Fruit fly (Drosophila melanogaster) whole organism, embryonic: ENCODE results near the gene cana.

ENCODE experiments used
- Aef1 ChIP-seq: fragments of 200-800 bp; sonication (Bioruptor generic); IDR thresholded peaks from 3 replicates; pipeline ENCODE4 v1.3.6; 2022; ENCODE audit warnings: missing biosample characterization, missing genetic modification characterization
- Antp ChIP-seq: fragments of 200-800 bp; sonication (Bioruptor generic); optimal IDR thresholded peaks from 3 replicates; lab custom pipeline; 2016; ENCODE audit warnings: missing biosample characterization, missing genetic modification characterization
- B-H1 ChIP-seq: fragments of 200-800 bp; sonication (Bioruptor generic); IDR thresholded peaks from 3 replicates; pipeline ENCODE4 v1.3.6; 2022; ENCODE audit warnings: missing biosample characterization, missing genetic modification characterization
- Bdp1 ChIP-seq: fragments of 200-800 bp; sonication (Bioruptor generic); optimal IDR thresholded peaks from 3 replicates; lab custom pipeline; 2016; ENCODE audit warnings: missing biosample characterization, missing genetic modification characterization
- CG10462 ChIP-seq: fragments of 200-800 bp; sonication (Bioruptor generic); optimal IDR thresholded peaks from 2 replicates; lab custom pipeline; 2016; ENCODE audit warnings: missing biosample characterization, missing genetic modification characterization
- CG12236 ChIP-seq: fragments of 200-800 bp; sonication (Bioruptor generic); optimal IDR thresholded peaks from 2 replicates; lab custom pipeline; 2016; ENCODE audit warnings: missing biosample characterization, missing genetic modification characterization
- CG12659 ChIP-seq: fragments of 200-800 bp; sonication (Bioruptor generic); optimal IDR thresholded peaks from 3 replicates; lab custom pipeline; 2017; ENCODE audit warnings: mild to moderate bottlenecking, missing biosample characterization, missing genetic modification reagents, missing genetic modification characterization
- CG12744 ChIP-seq: fragments of 200-800 bp; sonication (Bioruptor generic); optimal IDR thresholded peaks from 2 replicates; lab custom pipeline; 2016; ENCODE audit warnings: missing biosample characterization, missing genetic modification characterization
- CG13624 ChIP-seq: fragments of 200-800 bp; sonication (Bioruptor generic); optimal IDR thresholded peaks from 2 replicates; lab custom pipeline; 2016; ENCODE audit warnings: missing biosample characterization, missing genetic modification characterization
- CG16815 ChIP-seq: fragments of 200-800 bp; sonication (Bioruptor generic); optimal IDR thresholded peaks from 3 replicates; lab custom pipeline; 2017; ENCODE audit warnings: missing biosample characterization, mild to moderate bottlenecking, missing genetic modification characterization
- CG17829 ChIP-seq: fragments of 200-800 bp; optimal IDR thresholded peaks from 2 replicates; lab custom pipeline; 2019; ENCODE audit warnings: missing biosample characterization, mild to moderate bottlenecking, missing genetic modification characterization, moderate library complexity
- CG2199 ChIP-seq: fragments of 200-800 bp; sonication (Bioruptor generic); IDR thresholded peaks from 3 replicates; pipeline ENCODE4 v1.3.6; 2022; ENCODE audit warnings: missing biosample characterization, missing genetic modification characterization
- CG3281 ChIP-seq: fragments of 200-800 bp; sonication (Bioruptor generic); optimal IDR thresholded peaks from 3 replicates; lab custom pipeline; 2017; ENCODE audit warnings: missing biosample characterization, mild to moderate bottlenecking, missing genetic modification characterization
- CG3847 ChIP-seq: fragments of 200-800 bp; sonication (Bioruptor generic); IDR thresholded peaks from 2 replicates; pipeline ENCODE4 v1.3.6; 2022; ENCODE audit warnings: missing biosample characterization, missing genetic modification characterization
- CG3995 ChIP-seq: fragments of 200-800 bp; sonication (Bioruptor generic); optimal IDR thresholded peaks from 3 replicates; lab custom pipeline; 2016; ENCODE audit warnings: missing biosample characterization, missing genetic modification characterization
- CG4424 ChIP-seq: fragments of 200-800 bp; sonication (Bioruptor generic); optimal IDR thresholded peaks from 3 replicates; lab custom pipeline; 2016; ENCODE audit warnings: missing biosample characterization, missing genetic modification characterization
- CG5180 ChIP-seq: fragments of 200-800 bp; sonication (Bioruptor generic); optimal IDR thresholded peaks from 3 replicates; lab custom pipeline; 2017; ENCODE audit warnings: missing biosample characterization, missing genetic modification characterization, mild to moderate bottlenecking, moderate library complexity, missing genetic modification reagents
- CG6254 ChIP-seq: fragments of 200-800 bp; sonication (Bioruptor generic); optimal IDR thresholded peaks from 3 replicates; lab custom pipeline; 2017; ENCODE audit warnings: mild to moderate bottlenecking, missing biosample characterization, missing genetic modification reagents, missing genetic modification characterization
- CG6765 ChIP-seq: fragments of 200-800 bp; sonication (Bioruptor generic); optimal IDR thresholded peaks from 3 replicates; lab custom pipeline; 2017; ENCODE audit warnings: missing biosample characterization, mild to moderate bottlenecking, missing genetic modification characterization
- CG7372 ChIP-seq: fragments of 200-800 bp; sonication (Bioruptor generic); IDR thresholded peaks from 2 replicates; pipeline ENCODE4 v1.3.6; 2022; ENCODE audit warnings: missing biosample characterization, missing genetic modification characterization
- CG7556 ChIP-seq: fragments of 200-800 bp; sonication (Bioruptor generic); optimal IDR thresholded peaks from 2 replicates; lab custom pipeline; 2017; ENCODE audit warnings: missing biosample characterization, mild to moderate bottlenecking, missing genetic modification characterization
- CG7963 ChIP-seq: fragments of 200-800 bp; sonication (Bioruptor generic); IDR thresholded peaks from 3 replicates; pipeline ENCODE4 v1.3.6; 2022; ENCODE audit warnings: missing biosample characterization, missing genetic modification characterization; ENCODE audit not compliant: partially characterized antibody
- Doc3 ChIP-seq: fragments of 200-800 bp; sonication (Bioruptor generic); IDR thresholded peaks from 3 replicates; pipeline ENCODE4 v1.3.6; 2022; ENCODE audit warnings: missing biosample characterization, missing genetic modification characterization; ENCODE audit not compliant: partially characterized antibody
- H15 ChIP-seq: fragments of 200-800 bp; sonication (Bioruptor generic); IDR thresholded peaks from 3 replicates; pipeline ENCODE4 v1.3.6; 2022; ENCODE audit warnings: missing biosample characterization, missing genetic modification characterization
- Hr3 ChIP-seq: fragments of 200-800 bp; sonication (Bioruptor generic); optimal IDR thresholded peaks from 3 replicates; lab custom pipeline; 2016; ENCODE audit warnings: missing biosample characterization, missing genetic modification characterization
- Hsf ChIP-seq: fragments of 200-800 bp; sonication (Bioruptor generic); optimal IDR thresholded peaks from 3 replicates; lab custom pipeline; 2016; ENCODE audit warnings: missing biosample characterization, missing genetic modification characterization
- Lhr ChIP-seq: fragments of 200-800 bp; sonication (Bioruptor generic); optimal IDR thresholded peaks from 3 replicates; lab custom pipeline; 2017; ENCODE audit warnings: mild to moderate bottlenecking, missing biosample characterization, missing genetic modification reagents, missing genetic modification characterization
- NC2α ChIP-seq: fragments of 200-800 bp; sonication (Bioruptor generic); optimal IDR thresholded peaks from 2 replicates; lab custom pipeline; 2016; ENCODE audit warnings: missing biosample characterization, missing genetic modification characterization
- NfI ChIP-seq: fragments of 200-800 bp; sonication (Bioruptor generic); optimal IDR thresholded peaks from 3 replicates; lab custom pipeline; 2018; ENCODE audit warnings: missing biosample characterization, mild to moderate bottlenecking, missing genetic modification characterization, moderate library complexity
- Six4 ChIP-seq: fragments of 200-800 bp; sonication (Bioruptor generic); optimal IDR thresholded peaks from 2 replicates; lab custom pipeline; 2016; ENCODE audit warnings: missing biosample characterization, missing genetic modification characterization
- Sox100B ChIP-seq: fragments of 200-800 bp; sonication (Bioruptor generic); optimal IDR thresholded peaks from 3 replicates; lab custom pipeline; 2018; ENCODE audit warnings: missing biosample characterization, mild to moderate bottlenecking, missing genetic modification characterization
- Usf ChIP-seq: fragments of 200-800 bp; sonication (Bioruptor generic); optimal IDR thresholded peaks from 2 replicates; lab custom pipeline; 2017; ENCODE audit warnings: missing genotype, missing biosample characterization, missing genetic modification characterization
- YL-1 ChIP-seq: fragments of 200-800 bp; sonication (Bioruptor generic); optimal IDR thresholded peaks from 3 replicates; lab custom pipeline; 2017; ENCODE audit warnings: missing biosample characterization, mild to moderate bottlenecking, missing genetic modification characterization
- ap ChIP-seq: fragments of 200-800 bp; sonication (Bioruptor generic); IDR thresholded peaks from 2 replicates; pipeline ENCODE4 v1.3.6; 2022; ENCODE audit warnings: missing biosample characterization, missing genetic modification characterization
- btn ChIP-seq: fragments of 200-800 bp; sonication (Bioruptor generic); optimal IDR thresholded peaks from 2 replicates; lab custom pipeline; 2016; ENCODE audit warnings: missing biosample characterization, missing genetic modification characterization
- crol ChIP-seq: fragments of 200-800 bp; sonication (Bioruptor generic); IDR thresholded peaks from 2 replicates; pipeline ENCODE4 v1.3.6; 2022; ENCODE audit warnings: missing biosample characterization, missing genetic modification characterization
- crp ChIP-seq, 2 experiments: fragments of 200-800 bp; sonication (Bioruptor generic); optimal IDR thresholded peaks; 2 replicates in 1 of 2; 3 replicates in 1 of 2; lab custom pipeline; 2017; ENCODE audit warnings: missing biosample characterization in 2 of 2, missing genetic modification characterization in 2 of 2, mild to moderate bottlenecking in 1 of 2, moderate library complexity in 1 of 2
- dmrt99B ChIP-seq: fragments of 200-800 bp; sonication (Bioruptor generic); optimal IDR thresholded peaks from 2 replicates; lab custom pipeline; 2018; ENCODE audit warnings: missing biosample characterization, mild to moderate bottlenecking, missing genetic modification characterization, moderate library complexity
- fd96Cb ChIP-seq: fragments of 200-800 bp; sonication (Bioruptor generic); optimal IDR thresholded peaks from 2 replicates; lab custom pipeline; 2018; ENCODE audit warnings: missing biosample characterization, mild to moderate bottlenecking, missing genetic modification characterization, moderate library complexity
- gce ChIP-seq: fragments of 200-800 bp; sonication (Bioruptor generic); IDR thresholded peaks from 3 replicates; pipeline ENCODE4 v1.3.6; 2022; ENCODE audit warnings: missing biosample characterization, missing genetic modification characterization
- gfzf ChIP-seq: fragments of 200-800 bp; sonication (Bioruptor generic); optimal IDR thresholded peaks from 2 replicates; lab custom pipeline; 2016; ENCODE audit warnings: missing biosample characterization, mild to moderate bottlenecking, missing genetic modification characterization, moderate library complexity
- h ChIP-seq: fragments of >200 bp; optimal IDR thresholded peaks from 2 replicates; lab custom pipeline; 2017
- hbn ChIP-seq: fragments of 200-800 bp; sonication (Bioruptor generic); IDR thresholded peaks from 2 replicates; pipeline ENCODE4 v1.3.6; 2022; ENCODE audit warnings: missing biosample characterization, missing genetic modification characterization; ENCODE audit not compliant: partially characterized antibody
- jigr1 ChIP-seq: fragments of 200-800 bp; sonication (Bioruptor generic); IDR thresholded peaks from 3 replicates; pipeline ENCODE4 v1.3.6; 2022; ENCODE audit warnings: missing biosample characterization, missing genetic modification characterization
- kni ChIP-seq: fragments of 200-800 bp; sonication (Bioruptor generic); optimal IDR thresholded peaks from 3 replicates; lab custom pipeline; 2017; ENCODE audit warnings: mild to moderate bottlenecking, missing biosample characterization, missing genetic modification reagents, missing genetic modification characterization
- nom ChIP-seq: fragments of 200-800 bp; sonication (Bioruptor generic); optimal IDR thresholded peaks from 2 replicates; lab custom pipeline; 2017; ENCODE audit warnings: missing biosample characterization, missing genetic modification characterization, mild to moderate bottlenecking, moderate library complexity, missing genetic modification reagents
- otp ChIP-seq: fragments of 200-800 bp; sonication (Bioruptor generic); IDR thresholded peaks from 3 replicates; pipeline ENCODE4, ENCODE4 v1.3.6; 2022; ENCODE audit warnings: missing biosample characterization, missing genetic modification characterization
- scrt ChIP-seq: fragments of 200-800 bp; sonication (Bioruptor generic); optimal IDR thresholded peaks from 2 replicates; lab custom pipeline; 2018; ENCODE audit warnings: missing biosample characterization, mild to moderate bottlenecking, missing genetic modification characterization, moderate library complexity
- ttk ChIP-seq: fragments of 200-800 bp; sonication (Bioruptor generic); IDR thresholded peaks from 2 replicates; pipeline ENCODE4 v2.1.2; 2022; ENCODE audit warnings: missing biosample characterization, missing genetic modification characterization
- usp ChIP-seq: fragments of >200 bp; optimal IDR thresholded peaks from 2 replicates; lab custom pipeline; 2017; ENCODE audit warnings: missing biosample characterization, missing genetic modification characterization
- wek ChIP-seq: fragments of 200-800 bp; sonication (Bioruptor generic); optimal IDR thresholded peaks from 3 replicates; lab custom pipeline; 2018; ENCODE audit warnings: missing biosample characterization, mild to moderate bottlenecking, missing genetic modification characterization, moderate library complexity

cana gene

DNA sequence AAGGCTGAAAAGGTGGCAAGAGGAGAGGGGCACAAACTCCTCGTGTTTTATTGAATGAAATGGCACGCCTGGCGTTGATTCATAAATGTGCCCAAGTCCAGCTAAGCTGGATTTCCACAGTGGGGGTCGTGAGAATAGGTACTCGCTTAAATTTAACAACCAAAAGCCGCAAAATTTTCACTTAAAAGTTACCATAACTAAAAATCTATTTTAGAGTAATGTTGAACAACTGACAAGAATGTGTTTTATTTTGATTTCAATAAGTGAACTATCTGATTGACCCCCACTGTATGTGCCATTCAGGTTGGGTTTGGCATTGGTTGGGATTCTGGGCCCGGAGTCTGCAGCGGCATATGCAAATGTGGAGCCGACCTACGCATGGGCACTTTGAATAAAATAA lies 54.3 kb downstream of the cana start (continued):
- TF ChIP-seq Aef1 (GFP tag; lab: Robert Waterston, UW): peak; percentile 42; the same call in 2 of the 3 replicates
- peak; percentile 9 for TF ChIP-seq btn (GFP tag; lab: Kevin White, UChicago)
- peak; percentile 82 for TF ChIP-seq nom
- TF ChIP-seq ap (GFP tag; lab: Robert Waterston, UW): no peak
- peak; percentile 21 for TF ChIP-seq CG16815 (GFP tag; lab: Kevin White, UChicago)
- TF ChIP-seq Usf (GFP tag; lab: Kevin White, UChicago): no peak
- no peak for TF ChIP-seq Hr3 (GFP tag; lab: Kevin White, UChicago)
- TF ChIP-seq B-H1 (GFP tag; lab: Robert Waterston, UW): peak; percentile 36; the same call in 1 of the 3 replicates
- TF ChIP-seq crol (GFP tag; lab: Robert Waterston, UW): no peak
- peak; percentile 3 for TF ChIP-seq CG10462 (GFP tag; lab: Kevin White, UChicago)
- TF ChIP-seq hbn (GFP tag; lab: Robert Waterston, UW): no peak
- TF ChIP-seq YL-1: no peak
- peak; percentile 12 for TF ChIP-seq CG12236 (GFP tag; lab: Kevin White, UChicago)
- TF ChIP-seq h: no peak
- peak; percentile 49 for TF ChIP-seq Hsf (GFP tag; lab: Kevin White, UChicago)
- no peak for TF ChIP-seq crp (GFP tag; optimal IDR thresholded peaks at IDR 0.05; lab: Kevin White, UChicago)
- TF ChIP-seq kni (GFP tag; lab: Kevin White, UChicago): no peak
- TF ChIP-seq Bdp1 (GFP tag; lab: Kevin White, UChicago): no peak
- peak; percentile 59 for TF ChIP-seq CG17829 (tag; lab: Kevin White, UChicago)
- TF ChIP-seq CG7372: no peak
- TF ChIP-seq CG12659 (GFP tag; lab: Kevin White, UChicago): peak; percentile 23
- TF ChIP-seq NfI (GFP tag; lab: Kevin White, UChicago): peak; percentile 32
- TF ChIP-seq Doc3: no peak
- TF ChIP-seq CG6765 (GFP tag; lab: Kevin White, UChicago): no peak
- TF ChIP-seq Lhr: no peak
- TF ChIP-seq NC2α: no peak
- no peak for TF ChIP-seq CG5180 (GFP tag; lab: Kevin White, UChicago)
- TF ChIP-seq wek (GFP tag; lab: Kevin White, UChicago): no peak
- TF ChIP-seq CG6254: peak; percentile 73
- TF ChIP-seq usp (GFP tag; lab: Kevin White, UChicago): no peak
- peak; percentile 51 for TF ChIP-seq ttk (GFP tag; lab: Robert Waterston, UW)
- TF ChIP-seq CG3847 (GFP tag; lab: Robert Waterston, UW): peak; percentile 24; the same call in 1 of the 2 replicates
- TF ChIP-seq CG2199: 0 out of 3 replicates have a peak, but pooled peaks have one; percentile 54
- TF ChIP-seq scrt (GFP tag; lab: Kevin White, UChicago): no peak
- TF ChIP-seq CG12744: no peak
- TF ChIP-seq fd96Cb (tag; lab: Kevin White, UChicago): peak; percentile 75
- peak; percentile 68 for TF ChIP-seq CG4424 (GFP tag; lab: Kevin White, UChicago)
- TF ChIP-seq CG7556 (GFP tag; lab: Kevin White, UChicago): peak; percentile 45
- TF ChIP-seq Sox100B (GFP tag; lab: Kevin White, UChicago): peak; percentile 13
- TF ChIP-seq CG7963: no peak
- TF ChIP-seq CG3281 (GFP tag; lab: Kevin White, UChicago): peak; percentile 19
- peak; percentile 66; the same call in 2 of the 3 replicates for TF ChIP-seq gce
- TF ChIP-seq Six4 (GFP tag; lab: Kevin White, UChicago): peak; percentile 23
- TF ChIP-seq jigr1 (GFP tag; lab: Robert Waterston, UW): no peak
- 0 out of 3 replicates have a peak, but pooled peaks have one; percentile 68 for TF ChIP-seq otp (GFP tag; lab: Robert Waterston, UW)
- peak; percentile 74 for TF ChIP-seq dmrt99B
- TF ChIP-seq CG3995 (GFP tag; lab: Kevin White, UChicago): no peak
- TF ChIP-seq CG13624 (GFP tag; lab: Kevin White, UChicago): no peak
- TF ChIP-seq gfzf (GFP tag; lab: Kevin White, UChicago): no peak
- peak; percentile 36 for TF ChIP-seq Antp (GFP tag; lab: Kevin White, UChicago)
- peak; percentile 72 for TF ChIP-seq H15 (GFP tag; lab: Robert Waterston, UW)
